Worm (Caenorhabditis elegans): ENCODE measurements around the gene R04A9.9.

DNA sequence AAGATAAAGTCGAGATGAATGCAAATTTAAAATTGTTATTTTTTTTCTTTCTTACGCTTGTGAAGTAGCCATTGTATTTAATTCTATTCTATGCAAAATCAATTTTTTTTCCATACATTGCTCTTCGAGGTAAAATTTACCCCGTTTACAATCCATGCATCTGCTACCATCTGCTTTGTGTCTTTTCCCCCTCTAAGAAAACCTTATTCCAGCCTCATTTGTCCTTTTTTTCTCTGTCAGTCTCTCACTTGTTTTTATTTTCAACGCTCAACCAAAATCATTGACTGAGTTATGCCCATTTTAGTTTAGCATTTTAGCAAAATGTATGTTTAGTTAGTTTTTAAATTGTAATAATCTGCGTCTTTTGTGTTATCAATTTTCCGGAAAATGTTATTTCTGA lies 20.4 kb downstream of the R04A9.9 start:
- TF ChIP-seq flt-1 (GFP tag; IDR thresholded peaks at IDR 0.05) (no peak), hnd-1 (tag; optimal IDR thresholded peaks at IDR 0.05) (no peak)
